Comparison of ENCODE assay signal across 1 worm cellular context in the genomic region with DNA sequence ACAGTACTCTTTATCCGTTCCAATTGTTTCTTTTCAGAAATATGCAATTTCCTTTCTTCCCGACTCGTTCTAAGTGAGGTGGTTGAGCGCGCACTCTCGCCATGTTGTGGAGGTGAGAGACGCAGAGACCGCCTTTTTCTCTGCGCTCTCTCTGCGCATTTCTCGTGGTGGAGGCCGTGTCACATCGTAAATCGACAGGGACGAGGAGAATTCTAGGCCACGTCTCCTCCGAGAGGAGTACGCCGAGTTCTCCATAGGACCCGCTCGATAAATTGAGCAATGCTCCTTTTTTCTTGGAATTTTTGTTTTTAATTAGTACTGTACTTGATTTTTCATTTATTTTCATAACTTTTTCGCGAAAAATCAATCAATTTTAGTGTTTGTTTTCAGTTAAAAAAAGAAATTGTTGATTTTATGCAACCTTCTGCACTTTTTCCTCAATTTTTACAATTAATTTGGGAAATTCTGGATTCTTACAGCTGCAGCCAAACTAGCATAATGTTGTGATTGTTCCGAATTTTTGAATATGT.
TF ChIP-seq lines count a peak whose summit lies in the region.

A gene (plus strand): TSS at position 480 of the 530 bp plus-strand sequence.

TF ChIP-seq in whole organism, L4 larva, 104 proteins besides CTCF, POLR2A, EP300 and RAD21 (continued from another document):
- TF ChIP-seq rbr-2 (tag; optimal IDR thresholded peaks at IDR 0.05; lab: Kevin White, UChicago) (peak; percentile 86), gei-8 (GFP tag; optimal IDR thresholded peaks at IDR 0.05; lab: Kevin White, UChicago) (no peak), Y75B8A.6 (GFP tag; IDR thresholded peaks at IDR 0.05; lab: Robert Waterston, UW) (0 out of 2 replicates have a peak, but pooled peaks have one; percentile 53), F44E2.7 (GFP tag; IDR thresholded peaks at IDR 0.05; lab: Robert Waterston, UW) (no peak), unc-39 (tag; optimal IDR thresholded peaks at IDR 0.05; lab: Kevin White, UChicago) (no peak), lim-7 (GFP tag; IDR thresholded peaks at IDR 0.05; lab: Robert Waterston, UW) (no peak; the same call in 1 of the 2 replicates), cey-2 (tag; optimal IDR thresholded peaks at IDR 0.05; lab: Kevin White, UChicago; ENCODE audit: borderline replicate concordance, insufficient read depth) (no peak), lin-38 (GFP tag; IDR thresholded peaks at IDR 0.05; lab: Robert Waterston, UW) (peak; percentile 98), zfp-2 (tag; optimal IDR thresholded peaks at IDR 0.05; lab: Kevin White, UChicago) (no peak), lin-1 (GFP tag; IDR thresholded peaks at IDR 0.05; lab: Robert Waterston, UW) (peak; percentile 94), hlh-30 (tag; optimal IDR thresholded peaks at IDR 0.05; lab: Kevin White, UChicago; ENCODE audit: insufficient read depth) (peak; percentile 66), mxl-2 (GFP tag; conservative IDR thresholded peaks at IDR 0.05; lab: Robert Waterston, UW) (peak; percentile 88), jun-1 (tag; optimal IDR thresholded peaks at IDR 0.05; lab: Kevin White, UChicago) (no peak), pqm-1 (tag; optimal IDR thresholded peaks at IDR 0.05; lab: Kevin White, UChicago) (no peak), T26A8.4 (GFP tag; IDR thresholded peaks at IDR 0.05; lab: Robert Waterston, UW) (peak; percentile 97), madf-9 (GFP tag; conservative IDR thresholded peaks at IDR 0.05; lab: Robert Waterston, UW) (peak; percentile 99), ceh-44 (GFP tag; IDR thresholded peaks at IDR 0.05; lab: Robert Waterston, UW) (peak; percentile 99), ZK337.2 (GFP tag; IDR thresholded peaks at IDR 0.05; lab: Robert Waterston, UW) (peak; percentile 99), pha-4 (GFP tag; IDR thresholded peaks at IDR 0.05; lab: Robert Waterston, UW) (peak; percentile 95), pha-4 (tag; optimal IDR thresholded peaks at IDR 0.05; lab: Kevin White, UChicago) (no peak), spr-3 (GFP tag; optimal IDR thresholded peaks at IDR 0.05; lab: Kevin White, UChicago) (peak; percentile 44), T20F7.1 (GFP tag; optimal IDR thresholded peaks at IDR 0.05; lab: Kevin White, UChicago) (no peak), ceh-82 (tag; optimal IDR thresholded peaks at IDR 0.05; lab: Kevin White, UChicago) (no peak), set-16 (GFP tag; IDR thresholded peaks at IDR 0.05; lab: Robert Waterston, UW) (peak; percentile 92), zip-2 (tag; optimal IDR thresholded peaks at IDR 0.05; lab: Kevin White, UChicago) (no peak), dmd-8 (GFP tag; IDR thresholded peaks at IDR 0.05; lab: Robert Waterston, UW) (peak; percentile 85), nhr-28 (tag; optimal IDR thresholded peaks at IDR 0.05; lab: Kevin White, UChicago) (no peak), daf-8 (GFP tag; IDR thresholded peaks at IDR 0.05; lab: Robert Waterston, UW) (0 out of 2 replicates have a peak, but pooled peaks have one; percentile 11), F49E8.2 (tag; optimal IDR thresholded peaks at IDR 0.05; lab: Kevin White, UChicago; ENCODE audit: borderline replicate concordance) (peak; percentile 76), ceh-28 (tag; optimal IDR thresholded peaks at IDR 0.05; lab: Kevin White, UChicago) (no peak), nhr-41 (GFP tag; IDR thresholded peaks at IDR 0.05; lab: Robert Waterston, UW) (peak; percentile 74; the same call in 1 of the 2 replicates), mdl-1 (tag; optimal IDR thresholded peaks at IDR 0.05; lab: Kevin White, UChicago) (no peak), dmd-9 (GFP tag; IDR thresholded peaks at IDR 0.05; lab: Robert Waterston, UW) (peak; percentile 100), D1046.2 (GFP tag; IDR thresholded peaks at IDR 0.05; lab: Robert Waterston, UW) (peak; percentile 97), zip-11 (GFP tag; IDR thresholded peaks at IDR 0.05; lab: Robert Waterston, UW) (no peak), hif-1 (tag; optimal IDR thresholded peaks at IDR 0.05; lab: Kevin White, UChicago) (peak in 1 of 2 experiments; percentile 90), Y48G9A.11 (GFP tag; IDR thresholded peaks at IDR 0.05; lab: Robert Waterston, UW) (peak; percentile 96), madf-5 (GFP tag; IDR thresholded peaks at IDR 0.05; lab: Robert Waterston, UW) (peak; percentile 94 to 95), lin-15B (tag; optimal IDR thresholded peaks at IDR 0.05; lab: Kevin White, UChicago) (peak; percentile 15), nhr-102 (tag; optimal IDR thresholded peaks at IDR 0.05; lab: Kevin White, UChicago) (peak; percentile 81), mdt-29 (GFP tag; IDR thresholded peaks at IDR 0.05; lab: Robert Waterston, UW) (peak; percentile 94), mxl-3 (GFP tag; optimal IDR thresholded peaks at IDR 0.05; lab: Kevin White, UChicago) (peak; percentile 85), saeg-2 (GFP tag; IDR thresholded peaks at IDR 0.05; lab: Robert Waterston, UW) (peak; percentile 72; the same call in 1 of the 2 replicates), dmd-6 (GFP tag; IDR thresholded peaks at IDR 0.05; lab: Robert Waterston, UW) (peak; percentile 98), snpc-4 (tag; optimal IDR thresholded peaks at IDR 0.05; lab: Kevin White, UChicago) (no peak), ceh-20 (GFP tag; IDR thresholded peaks at IDR 0.05; lab: Robert Waterston, UW) (peak; percentile 98), nhr-111 (GFP tag; optimal IDR thresholded peaks at IDR 0.05; lab: Kevin White, UChicago) (no peak), Y5F2A.4 (GFP tag; optimal IDR thresholded peaks at IDR 0.05; lab: Kevin White, UChicago) (no peak), daf-19 (GFP tag; conservative IDR thresholded peaks at IDR 0.05; lab: Robert Waterston, UW) (no peak), mes-2 (tag; optimal IDR thresholded peaks at IDR 0.05; lab: Kevin White, UChicago; ENCODE audit: poor library complexity, severe bottlenecking) (peak; percentile 99)
